Fruit fly (Drosophila melanogaster): Measurements from ENCODE around the gene Polr3D.

Gene Polr3D

dm6 chr3L:18079610-18080497 is 29.5 kb downstream of the Polr3D start:
- no peak for TF ChIP-seq usp (GFP tag; optimal IDR thresholded peaks at IDR 0.05)
- TF ChIP-seq sd (tag; optimal IDR thresholded peaks at IDR 0.05), result no peak
- TF ChIP-seq inv (GFP tag; IDR thresholded peaks at IDR 0.05; ENCODE audit: partially characterized antibody), result no peak
- no peak for TF ChIP-seq salm (tag; optimal IDR thresholded peaks at IDR 0.05)
- TF ChIP-seq CG43689 (GFP tag; IDR thresholded peaks at IDR 0.05), result no peak
- TF ChIP-seq Aef1 (GFP tag; IDR thresholded peaks at IDR 0.05), result no peak
- no peak for TF ChIP-seq CG17802 (tag; optimal IDR thresholded peaks at IDR 0.05)
- no peak for TF ChIP-seq Sox102F (GFP tag; optimal IDR thresholded peaks at IDR 0.05)
- TF ChIP-seq tap (tag; optimal IDR thresholded peaks at IDR 0.05), result no peak
- TF ChIP-seq NfI (GFP tag; optimal IDR thresholded peaks at IDR 0.05), result no peak
- peak in 1 of 2 experiments; percentile 98 for TF ChIP-seq bsh (GFP tag; optimal IDR thresholded peaks at IDR 0.05)
- no peak for TF ChIP-seq pb (GFP tag; optimal IDR thresholded peaks at IDR 0.05)
- no peak for TF ChIP-seq Trl (optimal IDR thresholded peaks at IDR 0.05)
- no peak for TF ChIP-seq Trl (GFP tag; optimal IDR thresholded peaks at IDR 0.05)
- TF ChIP-seq Ets65A (GFP tag), result peak; percentile 67
- TF ChIP-seq CG9817 (tag; optimal IDR thresholded peaks at IDR 0.05), result no peak
- no peak for TF ChIP-seq jing (GFP tag; optimal IDR thresholded peaks at IDR 0.05)
- TF ChIP-seq sens (GFP tag), result peak; percentile 26
- peak; percentile 96 for TF ChIP-seq nom (GFP tag; optimal IDR thresholded peaks at IDR 0.05)
- TF ChIP-seq Hmr (GFP tag; optimal IDR thresholded peaks at IDR 0.05), result no peak
- no peak for TF ChIP-seq CG9876 (GFP tag; optimal IDR thresholded peaks at IDR 0.05)
- no peak for TF ChIP-seq Lim3 (GFP tag; IDR thresholded peaks at IDR 0.05)
- TF ChIP-seq CG4282 (GFP tag; optimal IDR thresholded peaks at IDR 0.05), result no peak
- TF ChIP-seq Dbx (GFP tag; IDR thresholded peaks at IDR 0.05), result no peak
- no peak for TF ChIP-seq klu (GFP tag; IDR thresholded peaks at IDR 0.05)
- TF ChIP-seq Drgx (GFP tag; IDR thresholded peaks at IDR 0.05), result peak; percentile 60
- TF ChIP-seq Sin3A (optimal IDR thresholded peaks at IDR 0.05), result no peak
- no peak for TF ChIP-seq Dip3 (GFP tag; optimal IDR thresholded peaks at IDR 0.05)
- TF ChIP-seq hth (optimal IDR thresholded peaks at IDR 0.05), result no peak
- no peak for TF ChIP-seq Lpt (GFP tag; optimal IDR thresholded peaks at IDR 0.05)

- TF ChIP-seq CG10366 (GFP tag; IDR thresholded peaks at IDR 0.05) (no peak), fd102C (GFP tag; optimal IDR thresholded peaks at IDR 0.05) (no peak), H2.0 (GFP tag; IDR thresholded peaks at IDR 0.05) (no peak), CG13287 (GFP tag; IDR thresholded peaks at IDR 0.05; ENCODE audit: partially characterized antibody) (no peak), CG11085 (GFP tag; IDR thresholded peaks at IDR 0.05) (no peak), lola (GFP tag; optimal IDR thresholded peaks at IDR 0.05) (no peak), phol (tag; optimal IDR thresholded peaks at IDR 0.05) (no peak), sob (GFP tag; IDR thresholded peaks at IDR 0.05) (no peak), CG13424 (tag; optimal IDR thresholded peaks at IDR 0.05) (no peak), CG13894 (tag; optimal IDR thresholded peaks at IDR 0.05) (no peak), Hsf (GFP tag; optimal IDR thresholded peaks at IDR 0.05) (no peak), cg (GFP tag; optimal IDR thresholded peaks at IDR 0.05) (peak; percentile 46), Ets65A (GFP tag) (peak; percentile 79), Rx (GFP tag; IDR thresholded peaks at IDR 0.05) (no peak), CrebB (tag; optimal IDR thresholded peaks at IDR 0.05) (no peak), NFAT (GFP tag; IDR thresholded peaks at IDR 0.05) (no peak)
Measured at dm6 chr3L:18079123-18079522, 30.3 kb downstream of the Polr3D start.
